Worm (Caenorhabditis elegans) whole organism, young adult: ENCODE measurements around the gene F47B8.14.
A peak's percentile ranks its signal among the peaks of the same experiment; 100 is the strongest.

Source experiments
- B0019.2 ChIP-seq: fragments of 200-800 bp; sonication (Bioruptor generic); conservative IDR thresholded peaks from 2 replicates; pipeline ENCODE4 v1.3.6; 2022; ENCODE audit warnings: missing genetic modification reagents, missing genetic modification characterization, missing compliant biosample characterization
- B0261.1 ChIP-seq: sonication (generic microtip); optimal IDR thresholded peaks from 2 replicates; lab custom pipeline; 2016; ENCODE audit warnings: mild to moderate bottlenecking, missing genetic modification characterization, moderate library complexity, missing compliant biosample characterization
- C06A6.2 ChIP-seq: fragments of 200-800 bp; sonication (Bioruptor generic); conservative IDR thresholded peaks from 2 replicates; pipeline ENCODE4 v1.3.6; 2022; ENCODE audit warnings: missing genetic modification characterization, missing compliant biosample characterization
- D2030.7 ChIP-seq: fragments of 200-800 bp; sonication (Bioruptor generic); IDR thresholded peaks from 2 replicates; pipeline ENCODE4 v1.3.6; 2022; ENCODE audit warnings: missing genetic modification reagents, missing genetic modification characterization, missing compliant biosample characterization
- F33H1.4 ChIP-seq: fragments of 200-800 bp; sonication (Bioruptor generic); IDR thresholded peaks from 2 replicates; pipeline ENCODE4 v1.3.6; 2022; ENCODE audit warnings: missing genetic modification reagents, missing genetic modification characterization, missing compliant biosample characterization
- F49E8.2 ChIP-seq: sonication (generic microtip); optimal IDR thresholded peaks from 3 replicates; lab custom pipeline; 2017; ENCODE audit warnings: missing genetic modification characterization, mild to moderate bottlenecking, missing compliant biosample characterization, antibody characterized with exemption, moderate library complexity; ENCODE audit not compliant: insufficient read depth
- F55B11.4 ChIP-seq: sonication (generic microtip); optimal IDR thresholded peaks from 2 replicates; lab custom pipeline; 2016; ENCODE audit warnings: missing compliant biosample characterization, missing genetic modification characterization, borderline replicate concordance; ENCODE audit not compliant: insufficient read depth
- K11D2.4 ChIP-seq: fragments of 200-800 bp; sonication (Bioruptor generic); IDR thresholded peaks from 2 replicates; pipeline ENCODE4 v1.3.6; 2022; ENCODE audit warnings: missing genetic modification reagents, missing genetic modification characterization, missing compliant biosample characterization
- T26A5.8 ChIP-seq: sonication (generic microtip); optimal IDR thresholded peaks from 2 replicates; lab custom pipeline; 2016; ENCODE audit warnings: missing genetic modification characterization, missing compliant biosample characterization
- Y53F4B.3 ChIP-seq: fragments of 200-800 bp; sonication (Bioruptor generic); IDR thresholded peaks from 2 replicates; pipeline ENCODE4 v1.3.6; 2022; ENCODE audit warnings: missing genetic modification reagents, missing genetic modification characterization, missing compliant biosample characterization
- Y53G8AR.9 ChIP-seq: fragments of 200-800 bp; sonication (Bioruptor generic); conservative IDR thresholded peaks from 2 replicates; pipeline ENCODE4 v1.3.6; 2022; ENCODE audit warnings: missing genetic modification reagents, missing genetic modification characterization, missing compliant biosample characterization
- akir-1 ChIP-seq: fragments of 200-800 bp; sonication (Bioruptor generic); optimal IDR thresholded peaks from 2 replicates; lab custom pipeline; 2018; ENCODE audit warnings: mild to moderate bottlenecking, missing genetic modification characterization, moderate library complexity, missing compliant biosample characterization
- atf-7 ChIP-seq: sonication (generic microtip); optimal IDR thresholded peaks from 2 replicates; lab custom pipeline; 2017; ENCODE audit warnings: mild to moderate bottlenecking, missing genetic modification characterization, missing compliant biosample characterization
- athp-1 ChIP-seq: sonication (generic microtip); optimal IDR thresholded peaks from 2 replicates; lab custom pipeline; 2017; ENCODE audit warnings: mild to moderate bottlenecking, missing genetic modification characterization, missing compliant biosample characterization
- attf-3 ChIP-seq: fragments of 200-800 bp; sonication (Bioruptor generic); conservative IDR thresholded peaks from 2 replicates; pipeline ENCODE4 v1.3.6; 2022; ENCODE audit warnings: missing genetic modification reagents, missing genetic modification characterization, missing compliant biosample characterization
- bed-2 ChIP-seq: fragments of 200-800 bp; sonication (Bioruptor generic); IDR thresholded peaks from 2 replicates; pipeline ENCODE4 v1.3.6; 2022; ENCODE audit warnings: missing genetic modification reagents, missing genetic modification characterization, missing compliant biosample characterization
- ceh-27 ChIP-seq: fragments of 200-800 bp; sonication (Bioruptor generic); optimal IDR thresholded peaks from 2 replicates; lab custom pipeline; 2018; ENCODE audit warnings: mild to moderate bottlenecking, missing genetic modification characterization, moderate library complexity, missing compliant biosample characterization
- ceh-40 ChIP-seq: fragments of 200-800 bp; sonication (Bioruptor generic); IDR thresholded peaks from 2 replicates; pipeline ENCODE4 v1.3.6; 2022; ENCODE audit warnings: missing genetic modification characterization, missing compliant biosample characterization
- ceh-58 ChIP-seq: fragments of 200-800 bp; sonication (Bioruptor generic); IDR thresholded peaks from 2 replicates; pipeline ENCODE4 v1.3.6; 2022; ENCODE audit warnings: missing genetic modification characterization, missing compliant biosample characterization
- ceh-91 ChIP-seq: fragments of 200-800 bp; sonication (Bioruptor generic); IDR thresholded peaks from 2 replicates; pipeline ENCODE4 v1.3.6; 2022; ENCODE audit warnings: missing genetic modification reagents, missing genetic modification characterization, missing compliant biosample characterization
- efl-1 ChIP-seq: fragments of 150-350 bp; optimal IDR thresholded peaks from 2 replicates; lab custom pipeline; 2014; ENCODE audit warnings: missing biosample characterization, missing genetic modification reagents, missing genetic modification characterization
- egl-18 ChIP-seq: fragments of 200-800 bp; sonication (Bioruptor generic); IDR thresholded peaks from 2 replicates; pipeline ENCODE4 v1.3.6; 2022; ENCODE audit warnings: missing genetic modification reagents, missing genetic modification characterization, missing compliant biosample characterization
- ekl-4 ChIP-seq: fragments of 200-800 bp; sonication (Bioruptor generic); IDR thresholded peaks from 2 replicates; pipeline ENCODE4 v1.3.6; 2022; ENCODE audit warnings: missing genetic modification reagents, missing genetic modification characterization, missing compliant biosample characterization
- ets-4 ChIP-seq: fragments of 200-800 bp; sonication (Bioruptor generic); optimal IDR thresholded peaks from 2 replicates; lab custom pipeline; 2018; ENCODE audit warnings: mild to moderate bottlenecking, missing genetic modification characterization, missing compliant biosample characterization
- fkh-3 ChIP-seq: sonication (generic microtip); optimal IDR thresholded peaks from 2 replicates; lab custom pipeline; 2016; ENCODE audit warnings: mild to moderate bottlenecking, missing genetic modification characterization, missing compliant biosample characterization
- hlh-12 ChIP-seq: sonication (generic microtip); optimal IDR thresholded peaks from 2 replicates; lab custom pipeline; 2016; ENCODE audit warnings: missing genetic modification characterization, missing compliant biosample characterization
- hlh-26 ChIP-seq: fragments of 200-800 bp; sonication (Bioruptor generic); conservative IDR thresholded peaks from 2 replicates; pipeline ENCODE4 v1.3.6; 2022; ENCODE audit warnings: missing genetic modification reagents, missing genetic modification characterization, missing compliant biosample characterization
- hrde-1 ChIP-seq: sonication (generic microtip); optimal IDR thresholded peaks from 2 replicates; lab custom pipeline; 2016; ENCODE audit warnings: missing genetic modification characterization, mild to moderate bottlenecking, missing compliant biosample characterization, moderate library complexity, missing genotype, missing genetic modification reagents, borderline replicate concordance
- lin-26 ChIP-seq: fragments of 200-800 bp; sonication (Bioruptor generic); IDR thresholded peaks from 2 replicates; pipeline ENCODE4 v1.3.6; 2022; ENCODE audit warnings: missing genetic modification reagents, missing genetic modification characterization, missing compliant biosample characterization
- lin-40 ChIP-seq: sonication (generic microtip); optimal IDR thresholded peaks from 2 replicates; lab custom pipeline; 2016; ENCODE audit warnings: missing genetic modification characterization, mild to moderate bottlenecking, missing compliant biosample characterization, missing genotype, missing genetic modification reagents
- madf-10 ChIP-seq: sonication (generic microtip); optimal IDR thresholded peaks from 2 replicates; lab custom pipeline; 2016; ENCODE audit warnings: mild to moderate bottlenecking, missing genetic modification characterization, missing compliant biosample characterization
- madf-8 ChIP-seq: fragments of 200-800 bp; sonication (Bioruptor generic); conservative IDR thresholded peaks from 2 replicates; pipeline ENCODE4 v1.3.6; 2022; ENCODE audit warnings: missing genetic modification reagents, missing genetic modification characterization, missing compliant biosample characterization
- mel-28 ChIP-seq: sonication (generic microtip); optimal IDR thresholded peaks from 2 replicates; lab custom pipeline; 2016; ENCODE audit warnings: borderline replicate concordance, mild to moderate bottlenecking, missing genetic modification characterization, missing compliant biosample characterization
- nfyb-1 ChIP-seq: fragments of 200-800 bp; sonication (Bioruptor generic); IDR thresholded peaks from 2 replicates; pipeline ENCODE4 v1.3.6; 2022; ENCODE audit warnings: missing genetic modification reagents, missing genetic modification characterization, missing compliant biosample characterization
- nhr-120 ChIP-seq: fragments of 200-800 bp; sonication (Bioruptor generic); IDR thresholded peaks from 2 replicates; pipeline ENCODE4 v1.3.6; 2022; ENCODE audit warnings: missing genetic modification characterization, missing compliant biosample characterization
- nhr-80 ChIP-seq: sonication (generic microtip); optimal IDR thresholded peaks from 2 replicates; lab custom pipeline; 2016; ENCODE audit warnings: missing genetic modification characterization, missing compliant biosample characterization
- rcor-1 ChIP-seq: fragments of 200-800 bp; sonication (Bioruptor generic); IDR thresholded peaks from 2 replicates; pipeline ENCODE4 v1.3.6; 2022; ENCODE audit warnings: missing genetic modification reagents, missing genetic modification characterization, missing compliant biosample characterization
- repo-1 ChIP-seq: sonication (generic microtip); optimal IDR thresholded peaks from 2 replicates; lab custom pipeline; 2017; ENCODE audit warnings: mild to moderate bottlenecking, missing genetic modification characterization, missing compliant biosample characterization
- snpc-4 ChIP-seq, 5 experiments: fragments of 150-350 bp in 1 of 5; sonication (generic microtip) in 4 of 5; optimal IDR thresholded peaks; 2 replicates each; lab custom pipeline; 2014 to 2018; ENCODE audit warnings: missing genetic modification characterization in 5 of 5, missing biosample characterization in 3 of 5, antibody characterized with exemption in 2 of 5, mild to moderate bottlenecking in 2 of 5, missing compliant biosample characterization in 2 of 5, missing genotype in 2 of 5, moderate library complexity in 2 of 5, missing genetic modification reagents in 1 of 5
- sptf-2 ChIP-seq: fragments of 200-800 bp; sonication (Bioruptor generic); optimal IDR thresholded peaks from 2 replicates; lab custom pipeline; 2018; ENCODE audit warnings: mild to moderate bottlenecking, missing genetic modification characterization, missing compliant biosample characterization
- tbx-9 ChIP-seq: sonication (generic microtip); optimal IDR thresholded peaks from 2 replicates; lab custom pipeline; 2016; ENCODE audit warnings: borderline replicate concordance, missing genetic modification characterization, inconsistent platforms, missing compliant biosample characterization
- zfh-2 ChIP-seq: fragments of 200-800 bp; sonication (Bioruptor generic); conservative IDR thresholded peaks from 2 replicates; pipeline ENCODE4 v1.3.6; 2022; ENCODE audit warnings: missing genetic modification reagents, missing genetic modification characterization, missing compliant biosample characterization
- ztf-18 ChIP-seq: sonication (generic microtip); optimal IDR thresholded peaks from 2 replicates; lab custom pipeline; 2016; ENCODE audit warnings: missing genotype, mild to moderate bottlenecking, missing genetic modification characterization, missing compliant biosample characterization
- ztf-28 ChIP-seq: fragments of 200-800 bp; sonication (Bioruptor generic); IDR thresholded peaks from 2 replicates; pipeline ENCODE4 v1.3.6; 2022; ENCODE audit warnings: missing genetic modification reagents, missing genetic modification characterization, missing compliant biosample characterization
- ztf-6 ChIP-seq: fragments of 200-800 bp; sonication (Bioruptor generic); IDR thresholded peaks from 2 replicates; pipeline ENCODE4 v1.3.6; 2022; ENCODE audit warnings: missing genetic modification reagents, missing genetic modification characterization, missing compliant biosample characterization

The F47B8.14 gene

ce11 chrV:14361973-14362372 lies 41.6 kb downstream of the F47B8.14 start:
- TF ChIP-seq repo-1 (tag; lab: Kevin White, UChicago) (no peak), snpc-4 (GFP tag; optimal IDR thresholded peaks at IDR 0.05; lab: Kevin White, UChicago) (no peak), snpc-4 (tag; optimal IDR thresholded peaks at IDR 0.05; lab: Kevin White, UChicago) (peak in 3 of 4 experiments; percentile 49 to 94 (median 89))

- TF ChIP-seq akir-1 (GFP tag; lab: Kevin White, UChicago) (no peak), ekl-4 (GFP tag; lab: Robert Waterston, UW) (no peak), attf-3 (GFP tag; lab: Robert Waterston, UW) (no peak), ets-4 (no peak), efl-1 (no peak), ceh-40 (no peak), hrde-1 (tag; lab: Kevin White, UChicago) (no peak), fkh-3 (no peak), F33H1.4 (GFP tag; lab: Robert Waterston, UW) (no peak), B0261.1 (no peak), mel-28 (tag; lab: Kevin White, UChicago) (no peak), sptf-2 (GFP tag; lab: Kevin White, UChicago) (no peak), T26A5.8 (tag; lab: Kevin White, UChicago) (no peak), rcor-1 (GFP tag; lab: Robert Waterston, UW) (no peak), athp-1 (tag; lab: Kevin White, UChicago) (no peak), B0019.2 (GFP tag; lab: Robert Waterston, UW) (no peak), lin-40 (peak; percentile 11), bed-2 (GFP tag; lab: Robert Waterston, UW) (no peak), hlh-12 (no peak), nfyb-1 (GFP tag; lab: Robert Waterston, UW) (peak; percentile 57; the same call in 1 of the 2 replicates), nhr-120 (no peak), madf-10 (tag; lab: Kevin White, UChicago) (no peak), ztf-6 (GFP tag; lab: Robert Waterston, UW) (no peak), zfh-2 (GFP tag; lab: Robert Waterston, UW) (peak; percentile 63; the same call in 1 of the 2 replicates), madf-8 (GFP tag; lab: Robert Waterston, UW) (no peak), F55B11.4 (tag; lab: Kevin White, UChicago) (no peak), ztf-28 (GFP tag; lab: Robert Waterston, UW) (no peak), lin-26 (GFP tag; lab: Robert Waterston, UW) (no peak), D2030.7 (GFP tag; lab: Robert Waterston, UW) (no peak), tbx-9 (tag; lab: Kevin White, UChicago) (no peak), ceh-27 (GFP tag; lab: Kevin White, UChicago) (peak; percentile 14), egl-18 (no peak), ztf-18 (tag; lab: Kevin White, UChicago) (no peak), ceh-58 (GFP tag; lab: Robert Waterston, UW) (no peak), hlh-26 (no peak), K11D2.4 (no peak), C06A6.2 (GFP tag; lab: Robert Waterston, UW) (no peak), F49E8.2 (tag; lab: Kevin White, UChicago) (no peak), nhr-80 (tag; lab: Kevin White, UChicago) (peak; percentile 43), ceh-91 (no peak), Y53G8AR.9 (GFP tag; lab: Robert Waterston, UW) (no peak), atf-7 (tag; lab: Kevin White, UChicago) (no peak), Y53F4B.3 (GFP tag; lab: Robert Waterston, UW) (no peak)
Measured at ce11 chrV:14364586-14365248, 44.4 kb downstream of the F47B8.14 start.
